Fruit fly (Drosophila melanogaster) whole organism, wandering third instar larva: ENCODE results near the gene Lipt2.

Source experiments
- Dfd ChIP-seq: fragments of >200 bp; optimal IDR thresholded peaks from 2 replicates; lab custom pipeline; 2017; ENCODE audit warnings: missing biosample characterization, missing genetic modification characterization
- OdsH ChIP-seq: fragments of 200-800 bp; sonication (Bioruptor generic); optimal IDR thresholded peaks from 2 replicates; lab custom pipeline; 2016; ENCODE audit warnings: missing biosample characterization, mild to moderate bottlenecking, missing genetic modification characterization
- br ChIP-seq: fragments of 200-800 bp; sonication (Bioruptor generic); optimal IDR thresholded peaks from 2 replicates; lab custom pipeline; 2016; ENCODE audit warnings: missing biosample characterization, missing genetic modification characterization
- dl ChIP-seq, 2 experiments: fragments of 175-275, 200-275 bp in 1 of 2; fragments of 200-275 bp in 1 of 2; sonication (Bioruptor generic); optimal IDR thresholded peaks; lab custom pipeline; 2018; ENCODE audit warnings: mild to moderate bottlenecking in 2 of 2, missing biosample characterization in 2 of 2, missing genetic modification characterization in 2 of 2, moderate library complexity in 2 of 2; ENCODE audit not compliant: partially characterized antibody in 2 of 2, insufficient read depth in 1 of 2
- jim ChIP-seq: fragments of 175-275, 200-325 bp; sonication (Bioruptor generic); optimal IDR thresholded peaks from 2 replicates; lab custom pipeline; 2016; ENCODE audit warnings: missing biosample characterization, mild to moderate bottlenecking, missing genetic modification characterization
- psq ChIP-seq: fragments of 200-800 bp; sonication (Bioruptor generic); optimal IDR thresholded peaks from 3 replicates; lab custom pipeline; 2017; ENCODE audit warnings: missing biosample characterization, mild to moderate bottlenecking, missing genetic modification characterization, moderate library complexity
- tai ChIP-seq: sonication (Bioruptor generic); optimal IDR thresholded peaks from 2 replicates; lab custom pipeline; 2016; ENCODE audit warnings: missing biosample characterization, missing genetic modification characterization

- TF ChIP-seq tai (GFP tag; lab: Kevin White, UChicago), result no peak
- TF ChIP-seq dl (GFP tag; optimal IDR thresholded peaks at IDR 0.05; lab: Kevin White, UChicago; ENCODE audit: insufficient read depth in 1 of 2, partially characterized antibody in 2 of 2), result no peak
- TF ChIP-seq jim (GFP tag; lab: Kevin White, UChicago), result no peak
- TF ChIP-seq OdsH (GFP tag; lab: Kevin White, UChicago), result no peak
- no peak for TF ChIP-seq Dfd (GFP tag; lab: Kevin White, UChicago)
- TF ChIP-seq psq, result no peak
- no peak for TF ChIP-seq br (GFP tag; lab: Kevin White, UChicago)
These were observed 29.8 kb downstream of the Lipt2 start for dm6 chr3R:4407325-4407724.
